Fruit fly (Drosophila melanogaster): ENCODE measurements around the gene CG2924.
A peak's percentile ranks its signal among the peaks of the same experiment; 100 is the strongest.

CG2924 gene

DNA sequence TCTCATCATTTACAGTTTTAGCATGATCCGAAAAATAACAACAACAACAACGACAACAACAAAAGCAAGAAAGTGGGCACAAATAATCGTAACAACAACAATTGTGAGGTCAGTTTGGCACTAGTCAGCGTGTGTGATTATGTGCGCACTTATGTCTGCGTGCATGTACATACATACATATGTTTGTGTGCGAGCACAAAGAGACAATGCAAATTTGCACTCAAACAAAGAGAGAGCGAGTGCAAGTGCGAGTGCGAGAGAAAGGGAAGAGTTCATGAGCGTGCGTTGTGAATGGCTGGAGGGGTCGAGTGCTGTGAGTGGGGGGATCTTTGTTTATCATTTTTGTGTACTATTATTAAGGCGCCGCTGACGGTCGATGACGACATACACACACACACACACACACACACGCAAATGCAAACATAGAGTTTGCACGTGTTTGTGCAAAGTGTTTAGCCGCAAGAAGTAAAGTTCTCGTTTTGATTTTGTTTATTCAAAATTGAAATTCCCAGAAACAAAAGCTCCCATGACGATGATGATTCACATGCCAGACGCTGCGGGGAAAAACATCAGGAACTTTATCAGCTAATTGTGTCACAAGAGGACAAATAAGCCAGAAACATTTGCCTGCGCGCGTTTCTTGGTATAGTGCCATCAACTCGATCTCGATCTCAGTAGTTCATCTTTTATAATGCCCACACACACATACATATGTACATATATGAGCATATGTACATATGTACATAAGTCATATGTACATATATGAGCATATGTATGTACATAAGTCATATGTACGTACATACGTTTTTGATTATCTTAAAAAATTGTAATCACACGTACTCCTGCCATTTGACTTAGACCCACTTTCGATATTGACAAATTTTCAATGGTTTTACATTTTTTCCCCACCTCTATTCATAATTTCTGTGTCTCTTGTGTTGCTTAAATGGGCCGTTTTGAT lies 24.2 kb upstream of the CG2924 start (continued):
- no peak for TF ChIP-seq CG4820 (GFP tag; optimal IDR thresholded peaks at IDR 0.05)
- no peak for TF ChIP-seq CG6175 (GFP tag; IDR thresholded peaks at IDR 0.05)
- TF ChIP-seq Atf-2 (GFP tag; optimal IDR thresholded peaks at IDR 0.05) = no peak
- TF ChIP-seq Chrac-16 (GFP tag; optimal IDR thresholded peaks at IDR 0.05) = no peak
- no peak for TF ChIP-seq Sox102F (GFP tag; optimal IDR thresholded peaks at IDR 0.05)
- no peak for TF ChIP-seq Abd-B (GFP tag; optimal IDR thresholded peaks at IDR 0.05)
- TF ChIP-seq Gsc (GFP tag; IDR thresholded peaks at IDR 0.05) = no peak
- TF ChIP-seq amos (GFP tag; IDR thresholded peaks at IDR 0.05; ENCODE audit: partially characterized antibody) = no peak
- TF ChIP-seq unpg (GFP tag; optimal IDR thresholded peaks at IDR 0.05) = no peak
- no peak for TF ChIP-seq HmgZ (tag; optimal IDR thresholded peaks at IDR 0.05)
- TF ChIP-seq NfI (GFP tag; optimal IDR thresholded peaks at IDR 0.05) = no peak
- TF ChIP-seq kay (GFP tag; optimal IDR thresholded peaks at IDR 0.05) = no peak
- no peak for TF ChIP-seq emc (GFP tag; optimal IDR thresholded peaks at IDR 0.05)
- TF ChIP-seq chm (GFP tag; IDR thresholded peaks at IDR 0.05) = no peak
- no peak for TF ChIP-seq ken (GFP tag; IDR thresholded peaks at IDR 0.05)
- peak; percentile 27 for TF ChIP-seq CG8089 (GFP tag; optimal IDR thresholded peaks at IDR 0.05)
- no peak for TF ChIP-seq CG4617 (GFP tag; optimal IDR thresholded peaks at IDR 0.05; ENCODE audit: borderline replicate concordance)
- TF ChIP-seq btn (GFP tag; optimal IDR thresholded peaks at IDR 0.05) = no peak
- no peak for TF ChIP-seq Pdp1 (GFP tag; optimal IDR thresholded peaks at IDR 0.05)
- no peak for TF ChIP-seq prd (optimal IDR thresholded peaks at IDR 0.05)
- no peak for TF ChIP-seq prd (GFP tag; IDR thresholded peaks at IDR 0.05)
- no peak for TF ChIP-seq CG31365 (tag; optimal IDR thresholded peaks at IDR 0.05)
- no peak for TF ChIP-seq CG7745 (tag; optimal IDR thresholded peaks at IDR 0.05)
- TF ChIP-seq CG2116 (GFP tag; optimal IDR thresholded peaks at IDR 0.05) = no peak
- TF ChIP-seq sens-2 (GFP tag; IDR thresholded peaks at IDR 0.05) = no peak
- TF ChIP-seq Sox100B (GFP tag; optimal IDR thresholded peaks at IDR 0.05) = peak; percentile 3
- no peak for TF ChIP-seq grn (GFP tag; optimal IDR thresholded peaks at IDR 0.05)
- no peak for TF ChIP-seq nerfin-1 (tag; optimal IDR thresholded peaks at IDR 0.05)
- TF ChIP-seq CG11456 (GFP tag; IDR thresholded peaks at IDR 0.05) = no peak
- no peak for TF ChIP-seq ato (GFP tag; IDR thresholded peaks at IDR 0.05; ENCODE audit: partially characterized antibody)
- TF ChIP-seq toy (GFP tag; IDR thresholded peaks at IDR 0.05) = no peak
- no peak for TF ChIP-seq ro (GFP tag; IDR thresholded peaks at IDR 0.05)
- TF ChIP-seq Drgx (GFP tag; IDR thresholded peaks at IDR 0.05) = peak; percentile 55
- TF ChIP-seq chn (GFP tag; optimal IDR thresholded peaks at IDR 0.05) = no peak
- peak; percentile 61 for TF ChIP-seq ci (GFP tag; IDR thresholded peaks at IDR 0.05)
- peak; percentile 15 for TF ChIP-seq CG8290 (GFP tag; optimal IDR thresholded peaks at IDR 0.05)
- TF ChIP-seq CG8290 (tag; optimal IDR thresholded peaks at IDR 0.05) = peak in 1 of 2 experiments; percentile 25
- no peak for TF ChIP-seq CG17385 (GFP tag; optimal IDR thresholded peaks at IDR 0.05)
- TF ChIP-seq ap (GFP tag; IDR thresholded peaks at IDR 0.05) = no peak
- TF ChIP-seq slbo (GFP tag; IDR thresholded peaks at IDR 0.05) = no peak
- no peak for TF ChIP-seq gfzf (GFP tag; optimal IDR thresholded peaks at IDR 0.05)
- TF ChIP-seq CG17802 (tag; optimal IDR thresholded peaks at IDR 0.05) = no peak
- no peak for TF ChIP-seq CG11247 (GFP tag; IDR thresholded peaks at IDR 0.05)
- peak; percentile 45 for TF ChIP-seq CG4328 (GFP tag; optimal IDR thresholded peaks at IDR 0.05)
- no peak for TF ChIP-seq CG33213 (GFP tag; optimal IDR thresholded peaks at IDR 0.05)
- peak; percentile 25 for TF ChIP-seq gem (tag; optimal IDR thresholded peaks at IDR 0.05)
- TF ChIP-seq CG10979 (tag; optimal IDR thresholded peaks at IDR 0.05) = no peak
- TF ChIP-seq lilli (GFP tag; optimal IDR thresholded peaks at IDR 0.05) = no peak
- peak; percentile 18 for TF ChIP-seq nau (GFP tag; optimal IDR thresholded peaks at IDR 0.05)
- TF ChIP-seq Dad (GFP tag; optimal IDR thresholded peaks at IDR 0.05) = no peak

Data from whole organism, embryonic.